Worm (Caenorhabditis elegans) whole organism, L1 larva: Measurements from ENCODE around the gene metl-9.

Experiments used
- C04F5.9 ChIP-seq: sonication (generic microtip); optimal IDR thresholded peaks from 2 replicates; lab custom pipeline; 2016; ENCODE audit warnings: missing genetic modification characterization, missing compliant biosample characterization
- C16A3.4 ChIP-seq: fragments of 150-350 bp; optimal IDR thresholded peaks from 2 replicates; lab custom pipeline; 2014; ENCODE audit warnings: missing biosample characterization, missing genetic modification characterization
- C34B4.2 ChIP-seq: sonication (generic microtip); optimal IDR thresholded peaks from 2 replicates; lab custom pipeline; 2017; ENCODE audit warnings: mild to moderate bottlenecking, missing genetic modification characterization, missing compliant biosample characterization
- F16B12.6 ChIP-seq: fragments of 150-350 bp; optimal IDR thresholded peaks from 2 replicates; lab custom pipeline; 2014; ENCODE audit warnings: missing biosample characterization, missing genetic modification characterization
- Y116A8C.19 ChIP-seq: sonication (generic microtip); optimal IDR thresholded peaks from 2 replicates; lab custom pipeline; 2016; ENCODE audit warnings: missing compliant biosample characterization, missing genetic modification characterization, borderline replicate concordance
- aha-1 ChIP-seq: fragments of 150-350 bp; optimal IDR thresholded peaks from 2 replicates; lab custom pipeline; 2014; ENCODE audit warnings: missing biosample characterization, missing genetic modification characterization
- alr-1 ChIP-seq: fragments of 200-800 bp; sonication (Bioruptor generic); optimal IDR thresholded peaks from 2 replicates; lab custom pipeline; 2018; ENCODE audit warnings: borderline replicate concordance, mild to moderate bottlenecking, missing genetic modification characterization, missing compliant biosample characterization
- aly-2 ChIP-seq: fragments of 150-350 bp; optimal IDR thresholded peaks from 2 replicates; lab custom pipeline; 2014; ENCODE audit warnings: missing biosample characterization, missing genetic modification characterization
- ama-1 ChIP-seq: fragments of 150-350 bp; optimal IDR thresholded peaks from 2 replicates; lab custom pipeline; 2014
- blmp-1 ChIP-seq: fragments of 150-350 bp; optimal IDR thresholded peaks from 2 replicates; lab custom pipeline; 2014; ENCODE audit warnings: missing biosample characterization, missing genetic modification characterization
- ceh-8 ChIP-seq: fragments of 200-800 bp; sonication (Bioruptor generic); optimal IDR thresholded peaks from 2 replicates; lab custom pipeline; 2018; ENCODE audit warnings: mild to moderate bottlenecking, missing genetic modification characterization, moderate library complexity, missing compliant biosample characterization
- ceh-82 ChIP-seq, 3 experiments: fragments of 150-350 bp in 1 of 3; sonication (generic microtip) in 2 of 3; optimal IDR thresholded peaks; 2 replicates each; lab custom pipeline; 2014 to 2017; ENCODE audit warnings: missing biosample characterization in 3 of 3, missing genetic modification characterization in 3 of 3
- ceh-90 ChIP-seq: sonication (generic microtip); optimal IDR thresholded peaks from 2 replicates; lab custom pipeline; 2016; ENCODE audit warnings: missing genetic modification characterization, missing compliant biosample characterization
- ces-1 ChIP-seq: fragments of 150-350 bp; optimal IDR thresholded peaks from 2 replicates; lab custom pipeline; 2014; ENCODE audit warnings: missing biosample characterization, missing genetic modification reagents, missing genetic modification characterization
- dpl-1 ChIP-seq, 3 experiments: fragments of 150-350 bp in 2 of 3; sonication (generic microtip) in 1 of 3; optimal IDR thresholded peaks; 2 replicates each; lab custom pipeline; 2014 to 2017; ENCODE audit warnings: missing biosample characterization in 3 of 3, missing genetic modification characterization in 3 of 3, missing genetic modification reagents in 3 of 3
- dsc-1 ChIP-seq: sonication (generic microtip); optimal IDR thresholded peaks from 2 replicates; lab custom pipeline; 2016; ENCODE audit warnings: mild to moderate bottlenecking, missing genetic modification characterization, missing compliant biosample characterization
- efl-1 ChIP-seq, 4 experiments: fragments of 150-350 bp; optimal IDR thresholded peaks in 3 of 4; peaks in 1 of 4; 1 replicate in 1 of 4; 2 replicates in 3 of 4; lab custom pipeline; 2014; ENCODE audit warnings: missing biosample characterization in 2 of 4, missing genetic modification characterization in 2 of 4, missing genetic modification reagents in 2 of 4
- efl-3 ChIP-seq: fragments of 200-800 bp; sonication (Bioruptor generic); optimal IDR thresholded peaks from 2 replicates; lab custom pipeline; 2018; ENCODE audit warnings: mild to moderate bottlenecking, missing genetic modification characterization, missing compliant biosample characterization
- fkh-10 ChIP-seq: sonication (generic microtip); optimal IDR thresholded peaks from 2 replicates; lab custom pipeline; 2017; ENCODE audit warnings: missing biosample characterization, missing genetic modification reagents, missing genetic modification characterization
- fkh-8 ChIP-seq: sonication (generic microtip); optimal IDR thresholded peaks from 2 replicates; lab custom pipeline; 2016; ENCODE audit warnings: mild to moderate bottlenecking, missing genetic modification characterization, missing compliant biosample characterization
- grh-1 ChIP-seq: fragments of 200-800 bp; sonication (Bioruptor generic); IDR thresholded peaks from 2 replicates; pipeline ENCODE4 v1.3.6; 2022; ENCODE audit warnings: missing genetic modification reagents, missing genetic modification characterization, missing compliant biosample characterization
- hlh-17 ChIP-seq: fragments of 200-800 bp; sonication (Bioruptor generic); optimal IDR thresholded peaks from 2 replicates; lab custom pipeline; 2018; ENCODE audit warnings: missing genetic modification characterization, mild to moderate bottlenecking, missing compliant biosample characterization, moderate library complexity, borderline replicate concordance
- isw-1 ChIP-seq: fragments of 200-800 bp; sonication (Bioruptor generic); IDR thresholded peaks from 2 replicates; pipeline ENCODE4 v1.3.6; 2022; ENCODE audit warnings: missing genetic modification characterization, missing compliant biosample characterization
- lin-13 ChIP-seq: fragments of 150-350 bp; optimal IDR thresholded peaks from 2 replicates; lab custom pipeline; 2014; ENCODE audit warnings: missing biosample characterization, missing genetic modification reagents, missing genetic modification characterization
- lin-14 ChIP-seq: fragments of 200-800 bp; sonication (Bioruptor generic); optimal IDR thresholded peaks from 2 replicates; lab custom pipeline; 2018; ENCODE audit warnings: mild to moderate bottlenecking, missing genetic modification characterization, moderate library complexity, missing compliant biosample characterization
- lin-15B ChIP-seq: fragments of 150-350 bp; sonication (generic microtip); optimal IDR thresholded peaks from 3 replicates; lab custom pipeline; 2014; ENCODE audit warnings: missing biosample characterization, missing genetic modification characterization
- lir-3 ChIP-seq: sonication (generic microtip); optimal IDR thresholded peaks from 2 replicates; lab custom pipeline; 2016; ENCODE audit warnings: mild to moderate bottlenecking, missing genetic modification characterization, moderate library complexity, missing compliant biosample characterization; ENCODE audit not compliant: poor library complexity
- lsy-2 ChIP-seq, 2 experiments: fragments of 150-350 bp; optimal IDR thresholded peaks; 2 replicates each; lab custom pipeline; 2014; ENCODE audit warnings: missing biosample characterization in 2 of 2, missing genetic modification characterization in 2 of 2
- mab-9 ChIP-seq: fragments of 200-800 bp; sonication (Bioruptor generic); IDR thresholded peaks from 2 replicates; pipeline ENCODE4 v1.3.6; 2022; ENCODE audit warnings: missing genetic modification reagents, missing genetic modification characterization, missing compliant biosample characterization
- mef-2 ChIP-seq: fragments of 150-350 bp; optimal IDR thresholded peaks from 2 replicates; lab custom pipeline; 2014; ENCODE audit warnings: missing biosample characterization, missing genetic modification characterization
- mep-1 ChIP-seq: fragments of 150-350 bp; optimal IDR thresholded peaks from 2 replicates; lab custom pipeline; 2014; ENCODE audit warnings: missing biosample characterization, missing genetic modification characterization
- nhr-12 ChIP-seq: sonication (generic microtip); optimal IDR thresholded peaks from 2 replicates; lab custom pipeline; 2017; ENCODE audit warnings: missing biosample characterization, missing genetic modification characterization
- nhr-47 ChIP-seq: sonication (generic microtip); optimal IDR thresholded peaks from 2 replicates; lab custom pipeline; 2016; ENCODE audit warnings: mild to moderate bottlenecking, missing genetic modification characterization, moderate library complexity, missing compliant biosample characterization
- nhr-71 ChIP-seq: sonication (generic microtip); optimal IDR thresholded peaks from 2 replicates; lab custom pipeline; 2016; ENCODE audit warnings: mild to moderate bottlenecking, missing genetic modification characterization, moderate library complexity, missing compliant biosample characterization
- nhr-84 ChIP-seq: sonication (generic microtip); optimal IDR thresholded peaks from 2 replicates; lab custom pipeline; 2017; ENCODE audit warnings: missing biosample characterization, missing genetic modification characterization
- nhr-85 ChIP-seq: sonication (generic microtip); peaks from one replicate; lab custom pipeline; 2016; ENCODE audit warnings: missing genetic modification characterization, inconsistent platforms, missing compliant biosample characterization
- nhr-90 ChIP-seq: sonication (generic microtip); optimal IDR thresholded peaks from 2 replicates; lab custom pipeline; 2016; ENCODE audit warnings: mild to moderate bottlenecking, missing genetic modification characterization, missing compliant biosample characterization; ENCODE audit not compliant: poor library complexity
- rnt-1 ChIP-seq: sonication (generic microtip); optimal IDR thresholded peaks from 2 replicates; lab custom pipeline; 2016; ENCODE audit warnings: mild to moderate bottlenecking, missing genetic modification characterization, moderate library complexity, missing compliant biosample characterization
- snu-23 ChIP-seq: sonication (generic microtip); optimal IDR thresholded peaks from 2 replicates; lab custom pipeline; 2016; ENCODE audit warnings: missing genetic modification characterization, missing compliant biosample characterization
- sox-4 ChIP-seq: sonication (generic microtip); optimal IDR thresholded peaks from 2 replicates; lab custom pipeline; 2016; ENCODE audit warnings: missing genetic modification characterization, missing compliant biosample characterization
- swsn-7 ChIP-seq: sonication (generic microtip); optimal IDR thresholded peaks from 2 replicates; lab custom pipeline; 2016; ENCODE audit warnings: missing genetic modification characterization, missing compliant biosample characterization
- unc-30 ChIP-seq: sonication (generic microtip); optimal IDR thresholded peaks from 2 replicates; lab custom pipeline; 2017; ENCODE audit warnings: missing biosample characterization, missing genetic modification characterization
- unc-98 ChIP-seq: fragments of 200-800 bp; sonication (Bioruptor generic); IDR thresholded peaks from 2 replicates; pipeline ENCODE4 v1.3.6; 2022; ENCODE audit warnings: missing genetic modification characterization, missing compliant biosample characterization
- vab-15 ChIP-seq: sonication (generic microtip); optimal IDR thresholded peaks from 2 replicates; lab custom pipeline; 2017; ENCODE audit warnings: missing genotype, mild to moderate bottlenecking, missing genetic modification characterization, missing compliant biosample characterization
- xbp-1 ChIP-seq: sonication (generic microtip); optimal IDR thresholded peaks from 2 replicates; lab custom pipeline; 2016; ENCODE audit warnings: missing genetic modification characterization, missing compliant biosample characterization
- zip-4 ChIP-seq: fragments of 200-800 bp; sonication (Bioruptor generic); optimal IDR thresholded peaks from 2 replicates; lab custom pipeline; 2018; ENCODE audit warnings: mild to moderate bottlenecking, missing genetic modification characterization, moderate library complexity, missing compliant biosample characterization

metl-9 gene

ce11 chrX:5140177-5140576 lies 38.8 kb downstream of the metl-9 start:
- no peak for TF ChIP-seq mab-9 (GFP tag; lab: Robert Waterston, UW)
- peak; percentile 33 for TF ChIP-seq ceh-8
- TF ChIP-seq fkh-8 (tag; lab: Kevin White, UChicago) = peak; percentile 52
- TF ChIP-seq isw-1 (GFP tag; lab: Robert Waterston, UW) = peak; percentile 38
- TF ChIP-seq nhr-71 (tag; lab: Kevin White, UChicago) = no peak
- TF ChIP-seq ceh-82 (tag; optimal IDR thresholded peaks at IDR 0.05; lab: Kevin White, UChicago) = peak in 1 of 3 experiments; percentile 27
- peak; percentile 95 for TF ChIP-seq lin-14
- TF ChIP-seq rnt-1 (tag; lab: Kevin White, UChicago) = peak; percentile 18
- TF ChIP-seq vab-15 (tag; lab: Kevin White, UChicago) = no peak
- peak; percentile 15 for TF ChIP-seq mep-1
- no peak for TF ChIP-seq efl-3

- TF ChIP-seq lsy-2 (tag; optimal IDR thresholded peaks at IDR 0.05; lab: Kevin White, UChicago) (peak in 1 of 2 experiments; percentile 17), lin-14 (peak; percentile 43), nhr-71 (tag; lab: Kevin White, UChicago) (peak; percentile 5), grh-1 (GFP tag; lab: Robert Waterston, UW) (peak; percentile 82), dpl-1 (GFP tag; optimal IDR thresholded peaks at IDR 0.05; lab: Kevin White, UChicago) (no peak), C16A3.4 (tag; lab: Kevin White, UChicago) (peak; percentile 22), snu-23 (peak; percentile 25), sox-4 (tag; lab: Kevin White, UChicago) (no peak), fkh-10 (GFP tag; lab: Kevin White, UChicago) (no peak), mep-1 (peak; percentile 54), hlh-17 (GFP tag; lab: Kevin White, UChicago) (no peak), dsc-1 (peak; percentile 63), xbp-1 (tag; lab: Kevin White, UChicago) (no peak), nhr-85 (tag; lab: Kevin White, UChicago) (peak; percentile 89), aly-2 (tag; lab: Kevin White, UChicago) (no peak), unc-30 (no peak), lir-3 (tag; lab: Kevin White, UChicago) (no peak), blmp-1 (peak; percentile 64)
- TF ChIP-seq, all 84 proteins: peak for 10
Measured at ce11 chrX:5137716-5138470, 41.1 kb downstream of the metl-9 start.

DNA sequence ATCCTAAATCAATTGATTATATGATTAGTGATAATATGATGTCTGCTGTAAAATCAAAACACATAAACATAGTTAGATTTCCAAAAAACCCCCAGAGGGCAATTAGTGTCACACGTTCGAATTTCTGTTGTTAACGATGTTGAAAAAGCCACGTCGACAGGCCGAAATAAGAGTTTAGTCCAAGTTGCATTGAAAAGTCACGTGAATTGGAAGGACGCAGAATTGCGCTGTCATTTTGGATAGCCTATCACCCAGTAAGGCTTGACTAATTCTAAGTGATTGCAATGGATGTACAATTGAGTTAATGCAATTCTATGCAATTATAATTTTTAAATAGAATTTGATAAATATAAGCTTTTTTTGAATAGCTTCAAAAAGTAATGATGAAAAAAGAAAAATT lies 43.4 kb downstream of the metl-9 start:
- TF ChIP-seq C16A3.4 (tag; lab: Kevin White, UChicago) (no peak), ceh-90 (tag; lab: Kevin White, UChicago) (no peak), unc-30 (no peak), blmp-1 (peak; percentile 45), rnt-1 (tag; lab: Kevin White, UChicago) (no peak), ces-1 (GFP tag; lab: Kevin White, UChicago) (no peak), lin-15B (tag; lab: Kevin White, UChicago) (no peak), vab-15 (tag; lab: Kevin White, UChicago) (no peak), aha-1 (tag; lab: Kevin White, UChicago) (no peak), lsy-2 (tag; optimal IDR thresholded peaks at IDR 0.05; lab: Kevin White, UChicago) (no peak), nhr-90 (tag; lab: Kevin White, UChicago) (peak; percentile 9), ceh-8 (no peak), dsc-1 (no peak), unc-98 (GFP tag; lab: Robert Waterston, UW) (no peak), nhr-85 (tag; lab: Kevin White, UChicago) (peak; percentile 87), swsn-7 (tag; lab: Kevin White, UChicago) (no peak), lir-3 (tag; lab: Kevin White, UChicago) (no peak), lin-13 (GFP tag; lab: Kevin White, UChicago) (no peak), nhr-84 (no peak), F16B12.6 (tag; lab: Kevin White, UChicago) (no peak), zip-4 (GFP tag; lab: Kevin White, UChicago) (no peak), efl-1 (optimal IDR thresholded peaks at IDR 0.05; lab: Kevin White, UChicago) (no peak), efl-1 (GFP tag; optimal IDR thresholded peaks at IDR 0.05 in 1 of 2; lab: Kevin White, UChicago) (no peak), lin-14 (peak; percentile 48), isw-1 (GFP tag; lab: Robert Waterston, UW) (no peak), mef-2 (tag; lab: Kevin White, UChicago) (no peak), alr-1 (tag; lab: Kevin White, UChicago) (no peak), Y116A8C.19 (tag; lab: Kevin White, UChicago) (no peak), nhr-12 (no peak), nhr-47 (no peak), C34B4.2 (tag; lab: Kevin White, UChicago) (no peak), ama-1 (no peak), C04F5.9 (tag; lab: Kevin White, UChicago) (no peak)
